Fruit fly (Drosophila melanogaster): Measurements from ENCODE around the gene CG12576.

Gene CG12576

DNA sequence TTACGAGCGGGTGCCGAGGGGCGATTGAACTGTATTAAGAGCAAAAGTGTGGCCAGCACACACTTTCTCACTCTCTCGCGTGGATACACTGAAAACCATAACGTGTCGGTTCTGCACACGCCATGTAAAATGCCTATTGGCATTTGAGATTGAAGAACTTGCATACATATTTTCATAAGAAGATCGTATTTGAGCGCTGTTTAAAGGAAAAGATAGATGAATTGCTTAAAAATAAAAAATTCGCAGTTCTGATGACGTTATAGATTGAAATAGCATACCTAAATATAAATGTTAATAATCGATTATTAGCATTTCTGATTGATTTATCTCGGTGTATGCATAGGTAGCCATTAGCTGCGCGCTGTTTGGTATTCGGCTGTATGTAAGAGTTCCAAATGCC, 26.9 kb upstream of the CG12576 start (continued):
- TF ChIP-seq CG17912 (GFP tag; optimal IDR thresholded peaks at IDR 0.05) = no peak
- no peak for TF ChIP-seq run (tag; optimal IDR thresholded peaks at IDR 0.05)
- no peak for TF ChIP-seq MTF-1 (GFP tag; optimal IDR thresholded peaks at IDR 0.05; ENCODE audit: borderline replicate concordance)
- TF ChIP-seq ATbp (GFP tag; optimal IDR thresholded peaks at IDR 0.05) = peak; percentile 65
- TF ChIP-seq gfzf (GFP tag; optimal IDR thresholded peaks at IDR 0.05) = no peak
- no peak for TF ChIP-seq CG12659 (GFP tag; optimal IDR thresholded peaks at IDR 0.05)
- no peak for TF ChIP-seq jumu (GFP tag; optimal IDR thresholded peaks at IDR 0.05)
- no peak for TF ChIP-seq CG17359 (tag; optimal IDR thresholded peaks at IDR 0.05)
- no peak for TF ChIP-seq fru (optimal IDR thresholded peaks at IDR 0.05)
- peak; percentile 8 for TF ChIP-seq CG2875 (GFP tag; optimal IDR thresholded peaks at IDR 0.05)
- peak; percentile 23 for TF ChIP-seq Ets65A (GFP tag)
- TF ChIP-seq sens (GFP tag) = peak; percentile 81
- TF ChIP-seq CrebB (tag; optimal IDR thresholded peaks at IDR 0.05) = no peak
- no peak for TF ChIP-seq Adf1 (GFP tag; IDR thresholded peaks at IDR 0.05)
- TF ChIP-seq CG16813 (GFP tag; IDR thresholded peaks at IDR 0.05; ENCODE audit: partially characterized antibody) = no peak
- no peak for TF ChIP-seq HLH4C (GFP tag; IDR thresholded peaks at IDR 0.05; ENCODE audit: partially characterized antibody)
- TF ChIP-seq CG8290 (GFP tag; optimal IDR thresholded peaks at IDR 0.05) = no peak
- TF ChIP-seq CG8290 (tag; optimal IDR thresholded peaks at IDR 0.05) = no peak
- TF ChIP-seq pnt (GFP tag; optimal IDR thresholded peaks at IDR 0.05) = no peak
- TF ChIP-seq CG8281 (tag; optimal IDR thresholded peaks at IDR 0.05) = no peak
- no peak for TF ChIP-seq CG43689 (GFP tag; IDR thresholded peaks at IDR 0.05)
- TF ChIP-seq ro (GFP tag; IDR thresholded peaks at IDR 0.05) = no peak
- no peak for TF ChIP-seq crc (GFP tag; optimal IDR thresholded peaks at IDR 0.05)
- TF ChIP-seq Deaf1 (tag; optimal IDR thresholded peaks at IDR 0.05) = no peak
- peak; percentile 10 for TF ChIP-seq CG12769 (tag; optimal IDR thresholded peaks at IDR 0.05)
- no peak for TF ChIP-seq CG12071 (GFP tag; optimal IDR thresholded peaks at IDR 0.05)
- TF ChIP-seq tin (GFP tag; optimal IDR thresholded peaks at IDR 0.05) = no peak
- TF ChIP-seq mam (GFP tag; optimal IDR thresholded peaks at IDR 0.05) = no peak
- no peak for TF ChIP-seq h (optimal IDR thresholded peaks at IDR 0.05)
- TF ChIP-seq Med (GFP tag) = peak; percentile 75
- TF ChIP-seq CG1602 (GFP tag; optimal IDR thresholded peaks at IDR 0.05) = peak; percentile 2
- TF ChIP-seq Kr (GFP tag; optimal IDR thresholded peaks at IDR 0.05) = no peak
- no peak for TF ChIP-seq sima (GFP tag; optimal IDR thresholded peaks at IDR 0.05)
- no peak for TF ChIP-seq ab (GFP tag; optimal IDR thresholded peaks at IDR 0.05)
- TF ChIP-seq CG15601 (tag; optimal IDR thresholded peaks at IDR 0.05) = peak; percentile 9
- no peak for TF ChIP-seq Lhr (GFP tag; optimal IDR thresholded peaks at IDR 0.05)
- TF ChIP-seq CG8765 (GFP tag; IDR thresholded peaks at IDR 0.05) = no peak
- no peak for TF ChIP-seq sug (tag; optimal IDR thresholded peaks at IDR 0.05)
- TF ChIP-seq ttk (GFP tag; IDR thresholded peaks at IDR 0.05) = no peak
- TF ChIP-seq CG14667 (GFP tag; IDR thresholded peaks at IDR 0.05) = no peak
- TF ChIP-seq row (GFP tag; IDR thresholded peaks at IDR 0.05) = peak; percentile 49
- no peak for TF ChIP-seq Vsx1 (GFP tag; optimal IDR thresholded peaks at IDR 0.05)
- no peak for TF ChIP-seq Dad (GFP tag; optimal IDR thresholded peaks at IDR 0.05)
- no peak for TF ChIP-seq Nf-YA (GFP tag; IDR thresholded peaks at IDR 0.05)
- TF ChIP-seq CG12236 (GFP tag; optimal IDR thresholded peaks at IDR 0.05) = no peak
- TF ChIP-seq CG1529 (GFP tag; optimal IDR thresholded peaks at IDR 0.05) = peak; percentile 29
- TF ChIP-seq CG10462 (GFP tag; optimal IDR thresholded peaks at IDR 0.05) = no peak
- 0 out of 2 replicates have a peak, but pooled peaks have one; percentile 32 for TF ChIP-seq ara (GFP tag; IDR thresholded peaks at IDR 0.05)
- TF ChIP-seq CHES-1-like (GFP tag; optimal IDR thresholded peaks at IDR 0.05) = no peak
- TF ChIP-seq CG16815 (GFP tag; optimal IDR thresholded peaks at IDR 0.05) = no peak
- no peak for TF ChIP-seq otp (GFP tag; IDR thresholded peaks at IDR 0.05)
- no peak for TF ChIP-seq Hand (GFP tag; optimal IDR thresholded peaks at IDR 0.05)
- no peak for TF ChIP-seq TFAM (GFP tag; optimal IDR thresholded peaks at IDR 0.05)
- TF ChIP-seq stwl (tag; optimal IDR thresholded peaks at IDR 0.05) = no peak

Data from whole organism, embryonic.